Worm (Caenorhabditis elegans): ENCODE measurements around the gene F53A10.2.

F53A10.2 gene

ce11 chrII:1228943-1229342 lies 31.8 kb downstream of the F53A10.2 start:
- TF ChIP-seq hlh-1 (tag; optimal IDR thresholded peaks at IDR 0.05) (no peak), nhr-28 (tag; optimal IDR thresholded peaks at IDR 0.05) (no peak), nhr-12 (tag; optimal IDR thresholded peaks at IDR 0.05) (no peak), nhr-76 (tag; optimal IDR thresholded peaks at IDR 0.05) (no peak), ceh-83 (GFP tag; optimal IDR thresholded peaks at IDR 0.05) (no peak), elt-1 (tag; optimal IDR thresholded peaks at IDR 0.05; ENCODE audit: borderline replicate concordance, insufficient read depth) (no peak), sptf-1 (tag; optimal IDR thresholded peaks at IDR 0.05) (no peak), mep-1 (tag; optimal IDR thresholded peaks at IDR 0.05) (no peak), lin-13 (tag; optimal IDR thresholded peaks at IDR 0.05) (no peak), pha-4 (tag; optimal IDR thresholded peaks at IDR 0.05) (no peak), M03D4.4 (tag; optimal IDR thresholded peaks at IDR 0.05) (no peak), flh-1 (GFP tag; optimal IDR thresholded peaks at IDR 0.05) (no peak), unc-62 (GFP tag; optimal IDR thresholded peaks at IDR 0.05) (no peak), nhr-2 (tag; optimal IDR thresholded peaks at IDR 0.05) (no peak), ztf-11 (tag; optimal IDR thresholded peaks at IDR 0.05) (no peak), lsy-2 (tag; optimal IDR thresholded peaks at IDR 0.05) (no peak), ces-1 (GFP tag; optimal IDR thresholded peaks at IDR 0.05) (no peak), unc-39 (tag; optimal IDR thresholded peaks at IDR 0.05) (no peak), lin-32 (GFP tag; optimal IDR thresholded peaks at IDR 0.05) (no peak)

ce11 chrII:1232967-1233366 lies 35.8 kb downstream of the F53A10.2 start:
- TF ChIP-seq zip-8 (tag; optimal IDR thresholded peaks at IDR 0.05) = no peak
- TF ChIP-seq ceh-43 (GFP tag; optimal IDR thresholded peaks at IDR 0.05) = no peak
- no peak for TF ChIP-seq ceh-39 (tag; optimal IDR thresholded peaks at IDR 0.05)
- TF ChIP-seq cnd-1 (tag; optimal IDR thresholded peaks at IDR 0.05) = no peak
- TF ChIP-seq bed-3 (GFP tag; optimal IDR thresholded peaks at IDR 0.05) = no peak
- TF ChIP-seq mls-2 (tag; optimal IDR thresholded peaks at IDR 0.05) = no peak
- TF ChIP-seq lin-32 (GFP tag; optimal IDR thresholded peaks at IDR 0.05) = no peak
- TF ChIP-seq blmp-1 (tag; optimal IDR thresholded peaks at IDR 0.05) = no peak
- no peak for TF ChIP-seq ces-1 (GFP tag; optimal IDR thresholded peaks at IDR 0.05)

DNA sequence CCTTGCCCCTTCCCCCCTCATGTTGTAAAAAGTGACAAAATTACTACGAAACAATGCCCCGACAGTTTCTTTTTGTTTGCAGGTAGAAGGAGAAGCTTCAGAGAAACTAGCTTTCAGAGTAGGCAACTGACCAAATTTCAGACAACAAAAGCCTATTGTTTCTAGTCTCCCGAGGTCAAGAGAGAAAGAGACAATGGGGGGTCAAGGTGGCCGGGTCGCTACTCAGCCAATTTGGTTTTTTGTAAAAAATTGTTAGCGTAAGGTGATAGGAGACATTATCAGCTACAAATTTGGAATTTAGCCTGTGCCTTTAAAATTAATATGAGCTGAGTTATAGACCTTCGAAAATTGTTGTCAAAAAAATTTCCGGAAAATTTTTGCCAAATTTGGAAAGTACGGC lies 37.8 kb downstream of the F53A10.2 start:
- TF ChIP-seq ceh-83 (GFP tag; optimal IDR thresholded peaks at IDR 0.05) (no peak), nhr-28 (tag; optimal IDR thresholded peaks at IDR 0.05) (no peak), ceh-39 (tag; optimal IDR thresholded peaks at IDR 0.05) (no peak), unc-39 (tag; optimal IDR thresholded peaks at IDR 0.05) (no peak), zip-8 (tag; optimal IDR thresholded peaks at IDR 0.05) (no peak), sptf-1 (tag; optimal IDR thresholded peaks at IDR 0.05) (no peak), lsy-2 (tag; optimal IDR thresholded peaks at IDR 0.05) (no peak), ces-1 (GFP tag; optimal IDR thresholded peaks at IDR 0.05) (no peak), tbx-8 (GFP tag; optimal IDR thresholded peaks at IDR 0.05) (no peak), pha-4 (tag; optimal IDR thresholded peaks at IDR 0.05) (no peak), elt-3 (tag; optimal IDR thresholded peaks at IDR 0.05) (no peak), hlh-1 (tag; optimal IDR thresholded peaks at IDR 0.05) (no peak), unc-62 (GFP tag; optimal IDR thresholded peaks at IDR 0.05) (no peak), flh-1 (GFP tag; optimal IDR thresholded peaks at IDR 0.05) (no peak), cnd-1 (tag; optimal IDR thresholded peaks at IDR 0.05) (no peak), mab-5 (tag; optimal IDR thresholded peaks at IDR 0.05) (no peak), nhr-237 (tag; optimal IDR thresholded peaks at IDR 0.05) (no peak), lin-13 (tag; optimal IDR thresholded peaks at IDR 0.05) (no peak)

DNA sequence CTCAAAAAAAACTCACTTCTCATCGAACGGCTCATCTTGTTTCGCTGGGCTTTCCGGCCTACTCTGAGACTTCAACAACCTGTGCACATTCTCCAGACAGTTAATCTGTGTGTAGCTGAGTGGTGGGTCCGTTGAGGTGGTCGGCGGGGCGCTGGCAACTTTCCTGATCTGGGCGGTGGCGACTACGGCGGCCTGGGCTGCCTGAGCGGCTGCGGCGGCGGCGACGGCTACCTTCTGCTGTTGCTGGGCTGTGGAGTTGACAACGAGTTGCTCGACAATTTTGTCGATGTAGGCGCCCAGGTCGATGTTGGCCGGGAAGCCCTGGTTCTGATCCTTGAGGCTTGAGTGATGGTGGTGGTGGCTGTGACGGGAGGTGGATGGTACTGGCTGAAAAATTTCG lies 38.8 kb downstream of the F53A10.2 start:
- TF ChIP-seq elt-3 (tag; optimal IDR thresholded peaks at IDR 0.05) (no peak), pha-4 (tag; optimal IDR thresholded peaks at IDR 0.05) (no peak), lin-13 (tag; optimal IDR thresholded peaks at IDR 0.05) (no peak)

- TF ChIP-seq lin-32 (GFP tag; optimal IDR thresholded peaks at IDR 0.05) (peak; percentile 7), mls-2 (tag; optimal IDR thresholded peaks at IDR 0.05) (no peak), pha-4 (tag; optimal IDR thresholded peaks at IDR 0.05) (peak; percentile 9), elt-3 (tag; optimal IDR thresholded peaks at IDR 0.05) (no peak), nhr-237 (tag; optimal IDR thresholded peaks at IDR 0.05) (no peak), zip-8 (tag; optimal IDR thresholded peaks at IDR 0.05) (no peak), nhr-2 (tag; optimal IDR thresholded peaks at IDR 0.05) (peak; percentile 42), ham-2 (GFP tag; optimal IDR thresholded peaks at IDR 0.05) (peak; percentile 41), cnd-1 (tag; optimal IDR thresholded peaks at IDR 0.05) (peak; percentile 5), unc-120 (tag; optimal IDR thresholded peaks at IDR 0.05; ENCODE audit: poor library complexity, severe bottlenecking) (peak; percentile 5)
Measured at ce11 chrII:1236479-1236878, 39.3 kb downstream of the F53A10.2 start.
